Worm (Caenorhabditis elegans) whole organism, midembryonic: ENCODE measurements around the gene srw-39.

Source experiments
- T22C8.4 ChIP-seq: fragments of 200-800 bp; sonication (Bioruptor generic); IDR thresholded peaks from 2 replicates; pipeline ENCODE4 v1.3.6; 2022; ENCODE audit warnings: missing genetic modification characterization, missing compliant biosample characterization
- cog-1 ChIP-seq: sonication (generic microtip); optimal IDR thresholded peaks from 2 replicates; lab custom pipeline; 2016; ENCODE audit warnings: missing genetic modification characterization, missing compliant biosample characterization
- flt-1 ChIP-seq: fragments of 200-800 bp; sonication (Bioruptor generic); IDR thresholded peaks from 2 replicates; pipeline ENCODE4 v1.3.6; 2022; ENCODE audit warnings: missing genetic modification characterization, missing compliant biosample characterization
- ztf-23 ChIP-seq: fragments of 200-800 bp; sonication (Bioruptor generic); IDR thresholded peaks from 2 replicates; pipeline ENCODE4 v1.3.6; 2022; ENCODE audit warnings: missing genetic modification reagents, missing genetic modification characterization, missing compliant biosample characterization
- ztf-29 ChIP-seq: fragments of 200-800 bp; sonication (Bioruptor generic); IDR thresholded peaks from 2 replicates; pipeline ENCODE4 v1.3.6; 2022; ENCODE audit warnings: missing genetic modification reagents, missing genetic modification characterization, missing compliant biosample characterization

- TF ChIP-seq cog-1 (tag; lab: Kevin White, UChicago), result no peak
- TF ChIP-seq ztf-29 (GFP tag; lab: Robert Waterston, UW), result no peak
- TF ChIP-seq flt-1, result no peak
- no peak for TF ChIP-seq ztf-23
- no peak for TF ChIP-seq T22C8.4 (GFP tag; lab: Robert Waterston, UW)
These were observed 24.8 kb upstream of the srw-39 start, which contains the start of gene ftr-1 for ce11 chrV:20196671-20197070.
